Worm (Caenorhabditis elegans) whole organism, late embryonic: Measurements from ENCODE around the gene Y54F10AR.1.

Experiments used
- C38D4.7 ChIP-seq: fragments of 200-800 bp; sonication (Bioruptor generic); optimal IDR thresholded peaks from 2 replicates; lab custom pipeline; 2018; ENCODE audit warnings: mild to moderate bottlenecking, missing genetic modification characterization, moderate library complexity, missing compliant biosample characterization
- ceh-19 ChIP-seq: fragments of 200-800 bp; sonication (Bioruptor generic); optimal IDR thresholded peaks from 2 replicates; lab custom pipeline; 2018; ENCODE audit warnings: mild to moderate bottlenecking, missing genetic modification characterization, missing compliant biosample characterization
- ceh-9 ChIP-seq: sonication (generic microtip); optimal IDR thresholded peaks from 2 replicates; lab custom pipeline; 2016; ENCODE audit warnings: mild to moderate bottlenecking, missing genetic modification characterization, inconsistent platforms, missing compliant biosample characterization
- dmd-4 ChIP-seq: sonication (generic microtip); optimal IDR thresholded peaks from 2 replicates; lab custom pipeline; 2016; ENCODE audit warnings: borderline replicate concordance, missing genetic modification characterization, missing compliant biosample characterization
- dve-1 ChIP-seq: sonication (generic microtip); optimal IDR thresholded peaks from 2 replicates; lab custom pipeline; 2017; ENCODE audit warnings: antibody characterized with exemption, mild to moderate bottlenecking, missing genetic modification characterization, missing compliant biosample characterization
- lin-11 ChIP-seq: fragments of 200-800 bp; sonication (Bioruptor generic); optimal IDR thresholded peaks from 2 replicates; lab custom pipeline; 2018; ENCODE audit warnings: mild to moderate bottlenecking, missing genetic modification characterization, missing compliant biosample characterization
- pha-4 ChIP-seq: fragments of 150-350 bp; optimal IDR thresholded peaks from 2 replicates; lab custom pipeline; 2018; ENCODE audit warnings: missing biosample characterization, missing genetic modification reagents, missing genetic modification characterization
- tbx-2 ChIP-seq: sonication (generic microtip); optimal IDR thresholded peaks from 2 replicates; lab custom pipeline; 2016; ENCODE audit warnings: missing genetic modification characterization, missing compliant biosample characterization
- tbx-7 ChIP-seq: sonication (generic microtip); optimal IDR thresholded peaks from 2 replicates; lab custom pipeline; 2016; ENCODE audit warnings: missing genotype, missing genetic modification characterization, missing compliant biosample characterization

DNA sequence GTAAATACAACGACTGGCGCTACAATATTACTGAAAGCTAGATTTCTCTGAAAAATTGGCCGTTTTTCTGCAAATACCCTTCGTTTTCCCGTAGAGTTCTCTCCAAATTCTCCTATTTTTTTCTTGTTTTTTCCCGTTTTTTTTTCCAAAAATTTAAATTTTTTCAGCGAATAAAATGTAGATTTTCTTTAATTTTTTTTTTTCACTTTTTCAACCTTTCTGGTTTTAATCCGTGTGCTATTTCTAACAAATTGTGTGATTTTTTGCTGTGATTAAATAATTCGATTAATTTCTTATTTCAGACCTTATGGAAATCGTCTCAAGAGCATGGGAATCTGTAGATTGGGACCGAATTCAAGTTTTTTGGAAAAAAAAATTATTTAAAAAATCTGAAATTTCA is 45.2 kb downstream of the Y54F10AR.1 start, which contains the start of gene cone-1:
- TF ChIP-seq pha-4 (no peak), C38D4.7 (GFP tag; lab: Kevin White, UChicago) (no peak), lin-11 (no peak), dve-1 (tag; lab: Kevin White, UChicago) (no peak), tbx-2 (tag; lab: Kevin White, UChicago) (no peak), ceh-19 (GFP tag; lab: Kevin White, UChicago) (no peak), ceh-9 (no peak), dmd-4 (tag; lab: Kevin White, UChicago) (no peak), tbx-7 (no peak)
